In genomic region chr2L:10269854-10270253, dm6 we compare ENCODE assay signal across 2 fruit fly cellular contexts.
A peak's percentile ranks its signal among the peaks of the same experiment; 100 is the strongest.
TF ChIP-seq lines count a peak whose summit lies in the region.

Gene Mulk (plus strand): TSS chr2L:10270051.

- no peak for TF ChIP-seq CTCF in whole organism, embryonic (GFP tag; optimal IDR thresholded peaks at IDR 0.05; lab: Kevin White, UChicago)

TF ChIP-seq in whole organism, embryonic, 481 proteins besides CTCF, POLR2A, EP300 and RAD21:
- TF ChIP-seq tio (GFP tag; optimal IDR thresholded peaks at IDR 0.05; lab: Kevin White, UChicago) (no peak), HmgZ (tag; optimal IDR thresholded peaks at IDR 0.05; lab: Kevin White, UChicago) (peak; percentile 10), Atf3 (GFP tag; optimal IDR thresholded peaks at IDR 0.05; lab: Kevin White, UChicago) (no peak), wek (GFP tag; optimal IDR thresholded peaks at IDR 0.05; lab: Kevin White, UChicago) (peak; percentile 98), CG5180 (GFP tag; optimal IDR thresholded peaks at IDR 0.05; lab: Kevin White, UChicago) (peak; percentile 40), dm (GFP tag; optimal IDR thresholded peaks at IDR 0.05; lab: Kevin White, UChicago) (peak; percentile 19), gfzf (GFP tag; optimal IDR thresholded peaks at IDR 0.05; lab: Kevin White, UChicago) (peak; percentile 9), tgo (GFP tag; IDR thresholded peaks at IDR 0.05; lab: Robert Waterston, UW) (no peak), row (GFP tag; IDR thresholded peaks at IDR 0.05; lab: Robert Waterston, UW) (peak; percentile 14; the same call in 1 of the 3 replicates), eve (GFP tag; optimal IDR thresholded peaks at IDR 0.05; lab: Kevin White, UChicago) (peak in 1 of 2 experiments; percentile 40), klu (GFP tag; IDR thresholded peaks at IDR 0.05; lab: Robert Waterston, UW) (no peak), jumu (GFP tag; optimal IDR thresholded peaks at IDR 0.05; lab: Kevin White, UChicago) (no peak), CG1603 (tag; optimal IDR thresholded peaks at IDR 0.05; lab: Kevin White, UChicago) (peak; percentile 95), pfk (GFP tag; optimal IDR thresholded peaks at IDR 0.05; lab: Kevin White, UChicago) (peak; percentile 91), MBD-R2 (GFP tag; IDR thresholded peaks at IDR 0.05; lab: Robert Waterston, UW) (peak; percentile 76), YL-1 (GFP tag; optimal IDR thresholded peaks at IDR 0.05; lab: Kevin White, UChicago) (peak; percentile 29), pzg (GFP tag; optimal IDR thresholded peaks at IDR 0.05; lab: Kevin White, UChicago) (peak; percentile 31), stwl (tag; optimal IDR thresholded peaks at IDR 0.05; lab: Kevin White, UChicago) (peak; percentile 36), Pdp1 (GFP tag; optimal IDR thresholded peaks at IDR 0.05; lab: Kevin White, UChicago) (peak in 1 of 2 experiments; percentile 81), CG4617 (GFP tag; optimal IDR thresholded peaks at IDR 0.05; lab: Kevin White, UChicago; ENCODE audit: borderline replicate concordance) (peak; percentile 5), MESR4 (GFP tag; optimal IDR thresholded peaks at IDR 0.05; lab: Kevin White, UChicago) (peak; percentile 23), CG14667 (GFP tag; IDR thresholded peaks at IDR 0.05; lab: Robert Waterston, UW) (no peak), CG2120 (GFP tag; optimal IDR thresholded peaks at IDR 0.05; lab: Kevin White, UChicago) (no peak), Dll (GFP tag; IDR thresholded peaks at IDR 0.05; lab: Robert Waterston, UW; ENCODE audit: partially characterized antibody) (0 out of 4 replicates have a peak, but pooled peaks have one; percentile 29), CG34422 (GFP tag; IDR thresholded peaks at IDR 0.05; lab: Robert Waterston, UW) (0 out of 3 replicates have a peak, but pooled peaks have one; percentile 11), hbn (GFP tag; IDR thresholded peaks at IDR 0.05; lab: Robert Waterston, UW; ENCODE audit: partially characterized antibody) (peak; percentile 36; the same call in 1 of the 2 replicates), cg (GFP tag; optimal IDR thresholded peaks at IDR 0.05; lab: Kevin White, UChicago) (peak; percentile 72), crp (GFP tag; optimal IDR thresholded peaks at IDR 0.05; lab: Kevin White, UChicago) (peak; percentile 0 to 84), CG30020 (tag; optimal IDR thresholded peaks at IDR 0.05; lab: Kevin White, UChicago) (peak; percentile 90)
TF ChIP-seq in whole organism, embryonic: peak in this region for 22.

TF ChIP-seq in whole organism, wandering third instar larva, 38 proteins besides CTCF, POLR2A, EP300 and RAD21:
- TF ChIP-seq OdsH (GFP tag; optimal IDR thresholded peaks at IDR 0.05; lab: Kevin White, UChicago) (no peak), dmrt93B (GFP tag; optimal IDR thresholded peaks at IDR 0.05; lab: Kevin White, UChicago) (no peak), sage (GFP tag; optimal IDR thresholded peaks at IDR 0.05; lab: Kevin White, UChicago) (peak; percentile 67), Dfd (GFP tag; optimal IDR thresholded peaks at IDR 0.05; lab: Kevin White, UChicago) (no peak), Hr78 (GFP tag; optimal IDR thresholded peaks at IDR 0.05; lab: Kevin White, UChicago) (no peak), Vsx2 (GFP tag; optimal IDR thresholded peaks at IDR 0.05; lab: Kevin White, UChicago; ENCODE audit: partially characterized antibody) (no peak), br (GFP tag; optimal IDR thresholded peaks at IDR 0.05; lab: Kevin White, UChicago) (no peak), brk (GFP tag; optimal IDR thresholded peaks at IDR 0.05; lab: Kevin White, UChicago) (no peak), foxo (GFP tag; optimal IDR thresholded peaks at IDR 0.05; lab: Kevin White, UChicago) (peak in 1 of 2 experiments; percentile 50), CG32264 (GFP tag; optimal IDR thresholded peaks at IDR 0.05; lab: Kevin White, UChicago) (no peak), Sp1 (GFP tag; optimal IDR thresholded peaks at IDR 0.05; lab: Kevin White, UChicago) (no peak)
